Worm (Caenorhabditis elegans): Measurements from ENCODE around the gene mat-3.

mat-3 gene

DNA sequence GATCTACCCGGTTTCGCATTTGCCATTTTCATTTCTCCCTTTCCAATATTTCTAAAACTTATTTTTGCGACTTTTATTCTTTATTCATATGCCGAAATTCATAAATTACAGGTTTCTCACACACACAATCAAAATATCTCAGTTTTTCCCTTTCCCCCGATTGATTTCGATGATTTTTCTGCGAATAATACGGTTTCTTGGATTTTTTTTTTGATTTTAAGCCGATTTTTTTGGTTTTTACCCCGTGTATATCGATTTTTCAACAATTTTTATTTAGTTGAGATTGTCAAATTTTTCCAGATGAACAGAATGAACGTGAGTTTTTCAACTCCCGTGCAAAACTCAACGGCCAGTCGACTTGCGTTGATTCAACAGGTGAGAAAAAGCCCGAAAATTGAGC is at the start of gene mat-3:
Gene mat-3, plus strand, starts transcription at position 301 of the 400 bp plus-strand sequence.
- TF ChIP-seq efl-3 (GFP tag; optimal IDR thresholded peaks at IDR 0.05): no peak
- no peak for TF ChIP-seq mef-2 (tag; optimal IDR thresholded peaks at IDR 0.05)
- no peak for TF ChIP-seq sox-4 (tag; optimal IDR thresholded peaks at IDR 0.05)
- TF ChIP-seq elt-2 (tag; optimal IDR thresholded peaks at IDR 0.05): no peak
- TF ChIP-seq ceh-63 (GFP tag; optimal IDR thresholded peaks at IDR 0.05): no peak
- no peak for TF ChIP-seq nhr-28 (tag; optimal IDR thresholded peaks at IDR 0.05)
- TF ChIP-seq alr-1 (tag; optimal IDR thresholded peaks at IDR 0.05; ENCODE audit: borderline replicate concordance): no peak
- TF ChIP-seq grh-1 (GFP tag; IDR thresholded peaks at IDR 0.05): no peak
- no peak for TF ChIP-seq C04F5.9 (tag; optimal IDR thresholded peaks at IDR 0.05)
- no peak for TF ChIP-seq hlh-4 (tag; optimal IDR thresholded peaks at IDR 0.05)
- no peak for TF ChIP-seq zip-4 (GFP tag; optimal IDR thresholded peaks at IDR 0.05)
- TF ChIP-seq snpc-4 (tag; optimal IDR thresholded peaks at IDR 0.05): no peak
- TF ChIP-seq ceh-82 (tag; optimal IDR thresholded peaks at IDR 0.05): no peak
- TF ChIP-seq pqm-1 (tag; optimal IDR thresholded peaks at IDR 0.05): no peak
- TF ChIP-seq fkh-4 (tag; optimal IDR thresholded peaks at IDR 0.05; ENCODE audit: borderline replicate concordance): no peak
- no peak for TF ChIP-seq lin-14 (GFP tag; optimal IDR thresholded peaks at IDR 0.05)
- TF ChIP-seq nhr-20 (tag; optimal IDR thresholded peaks at IDR 0.05): no peak
- no peak for TF ChIP-seq mep-1 (tag; optimal IDR thresholded peaks at IDR 0.05)
- no peak for TF ChIP-seq nhr-11 (tag; optimal IDR thresholded peaks at IDR 0.05)
- no peak for TF ChIP-seq nhr-47 (tag; optimal IDR thresholded peaks at IDR 0.05)

DNA sequence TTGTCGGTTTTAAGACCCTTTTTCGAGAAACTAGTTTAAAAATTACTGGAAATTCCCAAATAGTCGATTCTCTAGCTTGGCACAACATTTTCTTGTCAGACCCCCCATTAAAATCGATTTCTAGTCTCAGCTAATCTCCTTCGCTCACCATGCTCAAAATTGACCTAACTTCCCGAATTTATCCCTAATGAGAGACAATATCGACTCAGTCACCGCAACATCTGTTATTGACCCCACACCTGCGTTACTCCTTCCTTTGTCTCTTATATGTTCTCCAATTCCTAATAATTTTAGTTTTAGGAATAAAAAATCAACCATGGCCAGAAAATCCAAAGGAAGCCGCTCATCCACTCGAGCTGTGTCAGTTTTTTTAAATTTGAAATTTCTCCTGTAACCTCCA is 46.2 kb upstream of the mat-3 start, which contains the start of gene cec-8:
Gene cec-8, plus strand, starts transcription at position 301 of the 400 bp plus-strand sequence.
- TF ChIP-seq efl-1 (optimal IDR thresholded peaks at IDR 0.05) (no peak), efl-1 (GFP tag; optimal IDR thresholded peaks at IDR 0.05 in 1 of 2) (peak in 1 of 2 experiments; percentile 87), skn-1 (tag; optimal IDR thresholded peaks at IDR 0.05) (no peak)

DNA sequence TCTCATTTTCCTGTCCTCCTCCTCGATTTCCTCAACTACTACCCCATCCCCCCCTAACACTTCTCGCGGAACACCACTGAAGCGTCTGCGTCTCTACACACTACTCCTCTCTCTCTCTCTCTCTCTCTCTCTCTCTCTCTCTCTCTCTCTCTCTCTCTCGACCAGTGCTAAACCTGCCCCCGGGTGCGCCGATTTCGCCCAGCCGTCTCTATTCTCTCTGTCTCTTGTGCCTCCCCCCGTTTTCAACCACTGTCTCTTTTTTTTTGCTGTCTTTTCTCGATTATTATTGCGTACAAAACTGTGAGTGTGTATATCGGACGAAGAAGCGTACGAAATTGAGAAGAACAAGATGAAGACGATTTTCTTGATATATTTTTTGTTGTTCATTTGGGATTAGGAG is 42.3 kb upstream of the mat-3 start:
- peak; percentile 71 for TF ChIP-seq blmp-1 (tag; optimal IDR thresholded peaks at IDR 0.05)
- no peak for TF ChIP-seq nhr-11 (tag; optimal IDR thresholded peaks at IDR 0.05)
- TF ChIP-seq ceh-8 (GFP tag; optimal IDR thresholded peaks at IDR 0.05): peak; percentile 45
- peak; percentile 7 for TF ChIP-seq tbx-2 (tag; optimal IDR thresholded peaks at IDR 0.05)
- no peak for TF ChIP-seq ceh-90 (tag; optimal IDR thresholded peaks at IDR 0.05)
- no peak for TF ChIP-seq egl-13 (tag; optimal IDR thresholded peaks at IDR 0.05)
- TF ChIP-seq efl-3 (GFP tag; optimal IDR thresholded peaks at IDR 0.05): no peak
- TF ChIP-seq vab-15 (tag; optimal IDR thresholded peaks at IDR 0.05): no peak
- no peak for TF ChIP-seq C04F5.9 (tag; optimal IDR thresholded peaks at IDR 0.05)
- no peak for TF ChIP-seq pqm-1 (tag; optimal IDR thresholded peaks at IDR 0.05)
- TF ChIP-seq lin-14 (GFP tag; optimal IDR thresholded peaks at IDR 0.05): peak; percentile 90
- TF ChIP-seq egl-27 (tag; optimal IDR thresholded peaks at IDR 0.05): peak in 1 of 2 experiments; percentile 37
- TF ChIP-seq snu-23 (GFP tag; optimal IDR thresholded peaks at IDR 0.05): peak; percentile 62
- peak; percentile 38 to 43 (median 40) for TF ChIP-seq ceh-82 (tag; optimal IDR thresholded peaks at IDR 0.05)
- peak; percentile 42 for TF ChIP-seq swsn-7 (tag; optimal IDR thresholded peaks at IDR 0.05)
- TF ChIP-seq pag-3 (tag; optimal IDR thresholded peaks at IDR 0.05; ENCODE audit: borderline replicate concordance, insufficient read depth): no peak
- TF ChIP-seq nhr-71 (tag; optimal IDR thresholded peaks at IDR 0.05): peak; percentile 62
- TF ChIP-seq elt-2 (tag; optimal IDR thresholded peaks at IDR 0.05): no peak
- no peak for TF ChIP-seq nhr-76 (tag; optimal IDR thresholded peaks at IDR 0.05)
- no peak for TF ChIP-seq lin-15B (tag; optimal IDR thresholded peaks at IDR 0.05)
- no peak for TF ChIP-seq nhr-84 (tag; optimal IDR thresholded peaks at IDR 0.05)
- no peak for TF ChIP-seq sox-4 (tag; optimal IDR thresholded peaks at IDR 0.05)
- no peak for TF ChIP-seq sptf-1 (tag; optimal IDR thresholded peaks at IDR 0.05)
- peak in 1 of 2 experiments; percentile 16 for TF ChIP-seq mdl-1 (tag; optimal IDR thresholded peaks at IDR 0.05)
- no peak for TF ChIP-seq unc-62 (GFP tag; optimal IDR thresholded peaks at IDR 0.05)
- TF ChIP-seq unc-98 (GFP tag; IDR thresholded peaks at IDR 0.05): no peak
- no peak for TF ChIP-seq aly-2 (tag; optimal IDR thresholded peaks at IDR 0.05)
- TF ChIP-seq fkh-4 (tag; optimal IDR thresholded peaks at IDR 0.05; ENCODE audit: borderline replicate concordance): no peak
- TF ChIP-seq efl-1 (optimal IDR thresholded peaks at IDR 0.05): peak; percentile 61 to 78
- TF ChIP-seq efl-1 (GFP tag; optimal IDR thresholded peaks at IDR 0.05 in 1 of 2): peak; percentile 42 to 93
- no peak for TF ChIP-seq snpc-4 (tag; optimal IDR thresholded peaks at IDR 0.05)
- TF ChIP-seq dpl-1 (GFP tag; optimal IDR thresholded peaks at IDR 0.05): peak; percentile 24 to 45 (median 34)
- TF ChIP-seq fos-1 (tag; optimal IDR thresholded peaks at IDR 0.05): no peak
- TF ChIP-seq lin-13 (GFP tag; optimal IDR thresholded peaks at IDR 0.05): no peak
- no peak for TF ChIP-seq unc-30 (tag; optimal IDR thresholded peaks at IDR 0.05)
- peak; percentile 32 for TF ChIP-seq nhr-19 (GFP tag; conservative IDR thresholded peaks at IDR 0.05)
- TF ChIP-seq ceh-88 (GFP tag; IDR thresholded peaks at IDR 0.05): no peak

Measured in whole organism, L1 larva.